Worm (Caenorhabditis elegans): ENCODE results near the gene semi-1.

- no peak for TF ChIP-seq ztf-23 (GFP tag; IDR thresholded peaks at IDR 0.05)
- no peak for TF ChIP-seq flt-1 (GFP tag; IDR thresholded peaks at IDR 0.05)
- TF ChIP-seq ref-1 (GFP tag; conservative IDR thresholded peaks at IDR 0.05), result no peak
- no peak for TF ChIP-seq tab-1 (GFP tag; IDR thresholded peaks at IDR 0.05)
- no peak for TF ChIP-seq klf-2 (GFP tag; conservative IDR thresholded peaks at IDR 0.05)
- TF ChIP-seq T22C8.4 (GFP tag; IDR thresholded peaks at IDR 0.05), result no peak
- no peak for TF ChIP-seq med-1 (GFP tag; optimal IDR thresholded peaks at IDR 0.05; ENCODE audit: insufficient read depth)
- no peak for TF ChIP-seq ztf-29 (GFP tag; IDR thresholded peaks at IDR 0.05)
- TF ChIP-seq cog-1 (tag; optimal IDR thresholded peaks at IDR 0.05), result no peak
Observed at ce11 chrV:13476350-13476749, 38.7 kb downstream of the semi-1 start, which contains the start of gene T10G3.8.
